Fruit fly (Drosophila melanogaster): ENCODE data around the gene CG17258.

The CG17258 gene

dm6 chr2L:2992664-2993174 lies 42.4 kb downstream of the CG17258 start, which contains the start of the genes okr and CG3558 (continued):
- no peak for TF ChIP-seq CG13624 (GFP tag; optimal IDR thresholded peaks at IDR 0.05)
- peak; percentile 83 for TF ChIP-seq phol (tag; optimal IDR thresholded peaks at IDR 0.05)
- TF ChIP-seq Oli (tag; optimal IDR thresholded peaks at IDR 0.05): no peak
- no peak for TF ChIP-seq CG12219 (GFP tag; optimal IDR thresholded peaks at IDR 0.05)
- peak; percentile 85 for TF ChIP-seq sens (GFP tag)
- TF ChIP-seq CG1603 (tag; optimal IDR thresholded peaks at IDR 0.05): peak; percentile 82
- no peak for TF ChIP-seq Kr (GFP tag; optimal IDR thresholded peaks at IDR 0.05)
- TF ChIP-seq pnt (GFP tag; optimal IDR thresholded peaks at IDR 0.05): no peak
- no peak for TF ChIP-seq sd (tag; optimal IDR thresholded peaks at IDR 0.05)
- no peak for TF ChIP-seq Jarid2 (GFP tag; optimal IDR thresholded peaks at IDR 0.05)
- TF ChIP-seq CG14860 (GFP tag; IDR thresholded peaks at IDR 0.05; ENCODE audit: partially characterized antibody): peak; percentile 81
- TF ChIP-seq gro (GFP tag; optimal IDR thresholded peaks at IDR 0.05): no peak
- peak; percentile 93 for TF ChIP-seq Dll (GFP tag; IDR thresholded peaks at IDR 0.05; ENCODE audit: partially characterized antibody)
- TF ChIP-seq B-H1 (GFP tag; IDR thresholded peaks at IDR 0.05): no peak
- TF ChIP-seq Rfx (GFP tag; IDR thresholded peaks at IDR 0.05): no peak
- no peak for TF ChIP-seq ind (GFP tag; optimal IDR thresholded peaks at IDR 0.05)
- no peak for TF ChIP-seq CG31388 (GFP tag; optimal IDR thresholded peaks at IDR 0.05)
- TF ChIP-seq Fer2 (tag; optimal IDR thresholded peaks at IDR 0.05): no peak

DNA sequence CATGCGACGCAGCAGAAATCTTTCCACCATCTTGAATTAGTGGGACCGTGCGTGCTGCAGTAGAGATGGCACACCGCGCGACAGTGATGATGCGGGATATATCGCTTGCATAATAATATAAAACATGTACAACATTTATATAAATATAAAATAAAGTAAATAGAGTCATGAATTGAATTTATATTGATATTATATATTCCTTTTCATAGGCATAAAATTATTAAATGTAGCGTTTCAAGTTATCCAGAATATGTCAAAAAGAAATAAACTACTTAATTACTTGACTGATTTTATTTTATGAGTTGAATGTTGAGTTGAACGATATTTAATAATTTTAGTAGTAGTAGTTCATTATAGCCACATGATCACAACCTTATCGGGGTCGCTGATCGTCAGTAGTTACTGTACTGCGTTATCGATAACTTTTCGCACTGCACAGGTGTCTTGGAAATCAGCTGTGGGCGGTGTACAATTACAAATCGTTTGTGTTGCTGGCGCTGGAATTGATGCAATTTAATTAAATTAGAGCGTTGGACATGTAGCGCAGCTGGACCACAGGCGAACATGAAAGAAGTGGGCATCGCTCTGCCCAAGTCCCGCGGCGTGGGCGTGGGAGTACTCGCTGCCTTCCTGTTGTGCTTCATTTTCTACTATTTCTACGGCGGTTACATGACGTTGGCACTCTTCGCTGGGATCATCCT lies 47.3 kb downstream of the CG17258 start, which contains the start of the genes Chd1 and Bem46:
Gene Chd1, minus strand, starts transcription at position 43 of the 701 bp plus-strand sequence.
Gene Bem46, plus strand, starts transcription at position 436 of the 701 bp plus-strand sequence.
- TF ChIP-seq Fer3 (tag; optimal IDR thresholded peaks at IDR 0.05) (peak; percentile 86), dati (GFP tag; IDR thresholded peaks at IDR 0.05) (peak; percentile 60; the same call in 1 of the 2 replicates), dan (GFP tag; IDR thresholded peaks at IDR 0.05) (no peak), CG15011 (GFP tag; optimal IDR thresholded peaks at IDR 0.05) (no peak), onecut (GFP tag; IDR thresholded peaks at IDR 0.05) (peak; percentile 61), eyg (GFP tag; optimal IDR thresholded peaks at IDR 0.05) (peak; percentile 58), fd3F (GFP tag; optimal IDR thresholded peaks at IDR 0.05) (peak; percentile 84), CG18011 (GFP tag; optimal IDR thresholded peaks at IDR 0.05) (peak; percentile 69), HmgZ (tag; optimal IDR thresholded peaks at IDR 0.05) (peak; percentile 74), ranshi (GFP tag; IDR thresholded peaks at IDR 0.05) (peak; percentile 83; the same call in 1 of the 2 replicates), ERR (GFP tag; optimal IDR thresholded peaks at IDR 0.05) (no peak), CG7372 (GFP tag; IDR thresholded peaks at IDR 0.05) (peak; percentile 78), Atf3 (GFP tag; optimal IDR thresholded peaks at IDR 0.05) (peak; percentile 61), ap (GFP tag; IDR thresholded peaks at IDR 0.05) (peak; percentile 74; the same call in 1 of the 2 replicates), CG12236 (GFP tag; optimal IDR thresholded peaks at IDR 0.05) (no peak), CG12659 (GFP tag; optimal IDR thresholded peaks at IDR 0.05) (peak; percentile 94), C15 (GFP tag; IDR thresholded peaks at IDR 0.05) (no peak), PHDP (tag; optimal IDR thresholded peaks at IDR 0.05) (peak; percentile 82), CG2678 (tag; optimal IDR thresholded peaks at IDR 0.05) (peak; percentile 91), caup (GFP tag; optimal IDR thresholded peaks at IDR 0.05; ENCODE audit: severe bottlenecking) (peak; percentile 83), Bdp1 (GFP tag; optimal IDR thresholded peaks at IDR 0.05) (peak; percentile 51), dm (GFP tag; optimal IDR thresholded peaks at IDR 0.05) (peak; percentile 58), hkb (optimal IDR thresholded peaks at IDR 0.05) (no peak), hkb (GFP tag; IDR thresholded peaks at IDR 0.05) (peak; percentile 72), MTF-1 (GFP tag; optimal IDR thresholded peaks at IDR 0.05; ENCODE audit: borderline replicate concordance) (peak; percentile 37), Hr78 (GFP tag; optimal IDR thresholded peaks at IDR 0.05) (no peak), az2 (GFP tag; optimal IDR thresholded peaks at IDR 0.05) (peak; percentile 88), Tbp (GFP tag; optimal IDR thresholded peaks at IDR 0.05) (no peak), schlank (tag; optimal IDR thresholded peaks at IDR 0.05) (peak; percentile 51), pros (GFP tag; optimal IDR thresholded peaks at IDR 0.05) (peak; percentile 13), repo (GFP tag; optimal IDR thresholded peaks at IDR 0.05) (no peak)
